Fruit fly (Drosophila melanogaster) whole organism, embryonic: ENCODE data around the gene Mob3.

Experiments used
- B-H2 ChIP-seq: fragments of 200-800 bp; sonication (Bioruptor generic); optimal IDR thresholded peaks from 2 replicates; lab custom pipeline; 2018; ENCODE audit warnings: missing biosample characterization, mild to moderate bottlenecking, missing genetic modification characterization
- Blimp-1 ChIP-seq: fragments of 200-800 bp; sonication (Bioruptor generic); optimal IDR thresholded peaks from 3 replicates; lab custom pipeline; 2018; ENCODE audit warnings: missing biosample characterization, missing genetic modification characterization, mild to moderate bottlenecking, moderate library complexity, missing genetic modification reagents
- CG1024 ChIP-seq: fragments of 200-800 bp; sonication (Bioruptor generic); IDR thresholded peaks from 2 replicates; pipeline ENCODE4 v1.3.6; 2022; ENCODE audit warnings: missing biosample characterization, missing genetic modification characterization
- CG10462 ChIP-seq: fragments of 200-800 bp; sonication (Bioruptor generic); optimal IDR thresholded peaks from 2 replicates; lab custom pipeline; 2016; ENCODE audit warnings: missing biosample characterization, missing genetic modification characterization
- CG11723 ChIP-seq: fragments of 200-800 bp; sonication (Bioruptor generic); optimal IDR thresholded peaks from 2 replicates; lab custom pipeline; 2017; ENCODE audit warnings: missing biosample characterization, mild to moderate bottlenecking, missing genetic modification characterization
- CG12071 ChIP-seq: fragments of 200-800 bp; sonication (Bioruptor generic); optimal IDR thresholded peaks from 3 replicates; lab custom pipeline; 2018; ENCODE audit warnings: missing biosample characterization, mild to moderate bottlenecking, missing genetic modification characterization
- CG1233 ChIP-seq: fragments of 200-800 bp; sonication (Bioruptor generic); optimal IDR thresholded peaks from 4 replicates; lab custom pipeline; 2018; ENCODE audit warnings: missing biosample characterization, mild to moderate bottlenecking, missing genetic modification characterization
- CG12769 ChIP-seq: fragments of 200-800 bp; sonication (Bioruptor generic); optimal IDR thresholded peaks from 2 replicates; lab custom pipeline; 2019; ENCODE audit warnings: missing biosample characterization, mild to moderate bottlenecking, missing genetic modification characterization, moderate library complexity
- CG13894 ChIP-seq: fragments of 200-800 bp; sonication (Bioruptor generic); optimal IDR thresholded peaks from 3 replicates; lab custom pipeline; 2018; ENCODE audit warnings: missing biosample characterization, mild to moderate bottlenecking, missing genetic modification characterization, moderate library complexity
- CG15073 ChIP-seq: fragments of 200-800 bp; sonication (Bioruptor generic); optimal IDR thresholded peaks from 2 replicates; lab custom pipeline; 2016; ENCODE audit warnings: missing biosample characterization, missing genetic modification characterization
- CG2199 ChIP-seq: fragments of 200-800 bp; sonication (Bioruptor generic); IDR thresholded peaks from 3 replicates; pipeline ENCODE4 v1.3.6; 2022; ENCODE audit warnings: missing biosample characterization, missing genetic modification characterization
- CG31224 ChIP-seq: fragments of 200-800 bp; sonication (Bioruptor generic); IDR thresholded peaks from 2 replicates; pipeline ENCODE4 v1.3.6; 2022; ENCODE audit warnings: missing biosample characterization, missing genetic modification characterization
- CG32767 ChIP-seq: fragments of 200-800 bp; sonication (Bioruptor generic); IDR thresholded peaks from 2 replicates; pipeline ENCODE4 v1.3.6; 2022; ENCODE audit warnings: missing biosample characterization, missing genetic modification characterization
- CG34224 ChIP-seq: fragments of 200-800 bp; sonication (Bioruptor generic); IDR thresholded peaks from 3 replicates; pipeline ENCODE4 v1.3.6; 2022; ENCODE audit warnings: missing biosample characterization, missing genetic modification characterization; ENCODE audit not compliant: partially characterized antibody
- CG34422 ChIP-seq: fragments of 200-800 bp; sonication (Bioruptor generic); IDR thresholded peaks from 3 replicates; pipeline ENCODE4 v1.3.6; 2022; ENCODE audit warnings: missing biosample characterization, missing genetic modification characterization
- CG4282 ChIP-seq: fragments of 200-800 bp; sonication (Bioruptor generic); optimal IDR thresholded peaks from 2 replicates; lab custom pipeline; 2016; ENCODE audit warnings: missing biosample characterization, missing genetic modification characterization
- CG43689 ChIP-seq: fragments of 200-800 bp; sonication (Bioruptor generic); IDR thresholded peaks from 2 replicates; pipeline ENCODE4 v1.3.6; 2022; ENCODE audit warnings: missing biosample characterization, missing genetic modification characterization
- CG5245 ChIP-seq: fragments of 200-800 bp; sonication (Bioruptor generic); optimal IDR thresholded peaks from 3 replicates; lab custom pipeline; 2016; ENCODE audit warnings: missing biosample characterization, missing genetic modification characterization
- CG6254 ChIP-seq: fragments of 200-800 bp; sonication (Bioruptor generic); optimal IDR thresholded peaks from 3 replicates; lab custom pipeline; 2017; ENCODE audit warnings: mild to moderate bottlenecking, missing biosample characterization, missing genetic modification reagents, missing genetic modification characterization
- CG7745 ChIP-seq: fragments of 200-800 bp; sonication (Bioruptor generic); optimal IDR thresholded peaks from 2 replicates; lab custom pipeline; 2018; ENCODE audit warnings: missing biosample characterization, mild to moderate bottlenecking, missing genetic modification characterization, moderate library complexity
- CG8388 ChIP-seq: fragments of 200-800 bp; sonication (Bioruptor generic); optimal IDR thresholded peaks from 2 replicates; lab custom pipeline; 2019; ENCODE audit warnings: missing biosample characterization, mild to moderate bottlenecking, missing genetic modification characterization, moderate library complexity
- D19B ChIP-seq: fragments of 200-800 bp; sonication (Bioruptor generic); optimal IDR thresholded peaks from 2 replicates; lab custom pipeline; 2017; ENCODE audit warnings: missing biosample characterization, mild to moderate bottlenecking, missing genetic modification characterization
- Dip2 ChIP-seq: fragments of 200-800 bp; sonication (Bioruptor generic); IDR thresholded peaks from 2 replicates; pipeline ENCODE4 v1.3.6; 2022; ENCODE audit warnings: missing biosample characterization, missing genetic modification characterization
- HmgZ ChIP-seq: fragments of 200-800 bp; sonication (Bioruptor generic); optimal IDR thresholded peaks from 2 replicates; lab custom pipeline; 2018; ENCODE audit warnings: missing biosample characterization, mild to moderate bottlenecking, missing genetic modification characterization
- Poxn ChIP-seq: fragments of 200-800 bp; sonication (Bioruptor generic); IDR thresholded peaks from 2 replicates; pipeline ENCODE4 v1.3.6; 2022; ENCODE audit warnings: missing biosample characterization, missing genetic modification characterization
- Side ChIP-seq: fragments of 200-800 bp; sonication (Bioruptor generic); optimal IDR thresholded peaks from 2 replicates; lab custom pipeline; 2016; ENCODE audit warnings: missing biosample characterization, missing genetic modification characterization
- Spps ChIP-seq: fragments of 200-800 bp; sonication (Bioruptor generic); optimal IDR thresholded peaks from 2 replicates; lab custom pipeline; 2018; ENCODE audit warnings: missing biosample characterization, mild to moderate bottlenecking, missing genetic modification characterization
- Sry-β ChIP-seq: fragments of 200-800 bp; sonication (Bioruptor generic); optimal IDR thresholded peaks from 2 replicates; lab custom pipeline; 2018; ENCODE audit warnings: missing biosample characterization, mild to moderate bottlenecking, missing genetic modification characterization, moderate library complexity
- Vsx1 ChIP-seq: fragments of 200-800 bp; sonication (Bioruptor generic); optimal IDR thresholded peaks from 2 replicates; lab custom pipeline; 2017; ENCODE audit warnings: missing biosample characterization, mild to moderate bottlenecking, missing genetic modification characterization, missing genetic modification reagents
- ap ChIP-seq: fragments of 200-800 bp; sonication (Bioruptor generic); IDR thresholded peaks from 2 replicates; pipeline ENCODE4 v1.3.6; 2022; ENCODE audit warnings: missing biosample characterization, missing genetic modification characterization
- ato ChIP-seq: fragments of 200-800 bp; sonication (Bioruptor generic); IDR thresholded peaks from 2 replicates; pipeline ENCODE4 v1.3.6; 2022; ENCODE audit warnings: missing biosample characterization, missing genetic modification characterization; ENCODE audit not compliant: partially characterized antibody
- az2 ChIP-seq: fragments of 200-800 bp; sonication (Bioruptor generic); optimal IDR thresholded peaks from 3 replicates; lab custom pipeline; 2016; ENCODE audit warnings: missing biosample characterization, missing genetic modification characterization
- cas ChIP-seq: fragments of 200-800 bp; sonication (Bioruptor generic); IDR thresholded peaks from 2 replicates; pipeline ENCODE4 v1.3.6; 2022; ENCODE audit warnings: missing biosample characterization, missing genetic modification characterization
- cato ChIP-seq: fragments of 200-800 bp; sonication (Bioruptor generic); optimal IDR thresholded peaks from 2 replicates; lab custom pipeline; 2016; ENCODE audit warnings: missing biosample characterization, missing genetic modification characterization, borderline replicate concordance
- chm ChIP-seq: fragments of 200-800 bp; sonication (Bioruptor generic); IDR thresholded peaks from 2 replicates; pipeline ENCODE4 v1.3.6; 2022; ENCODE audit warnings: missing biosample characterization, missing genetic modification characterization
- chn ChIP-seq: fragments of 200-800 bp; sonication (Bioruptor generic); optimal IDR thresholded peaks from 2 replicates; lab custom pipeline; 2016; ENCODE audit warnings: missing biosample characterization, missing genetic modification characterization
- crp ChIP-seq, 2 experiments: fragments of 200-800 bp; sonication (Bioruptor generic); optimal IDR thresholded peaks; 2 replicates in 1 of 2; 3 replicates in 1 of 2; lab custom pipeline; 2017; ENCODE audit warnings: missing biosample characterization in 2 of 2, missing genetic modification characterization in 2 of 2, mild to moderate bottlenecking in 1 of 2, moderate library complexity in 1 of 2
- grn ChIP-seq: fragments of 200-800 bp; sonication (Bioruptor generic); optimal IDR thresholded peaks from 3 replicates; lab custom pipeline; 2017; ENCODE audit warnings: missing biosample characterization, missing genetic modification characterization
- klu ChIP-seq: fragments of 200-800 bp; sonication (Bioruptor generic); IDR thresholded peaks from 2 replicates; pipeline ENCODE4 v1.3.6; 2022; ENCODE audit warnings: missing biosample characterization, missing genetic modification characterization
- lilli ChIP-seq: fragments of 200-800 bp; sonication (Bioruptor generic); optimal IDR thresholded peaks from 3 replicates; lab custom pipeline; 2016; ENCODE audit warnings: missing biosample characterization, missing genetic modification characterization
- lov ChIP-seq, 2 experiments: fragments of 200-800 bp in 1 of 2; fragments of >200 bp in 1 of 2; sonication (Bioruptor generic) in 1 of 2; IDR thresholded peaks in 1 of 2; optimal IDR thresholded peaks in 1 of 2; 2 replicates in 1 of 2; 3 replicates in 1 of 2; pipeline versions ENCODE4 v1.3.6 to Lab custom; 2017 to 2022; ENCODE audit warnings: missing biosample characterization in 1 of 2, missing genetic modification characterization in 1 of 2
- pum ChIP-seq: fragments of 200-800 bp; sonication (Bioruptor generic); optimal IDR thresholded peaks from 2 replicates; lab custom pipeline; 2016; ENCODE audit warnings: missing biosample characterization, missing genetic modification characterization
- sc ChIP-seq, 3 experiments: fragments of >200 bp in 2 of 3; fragments of 200-800 bp in 1 of 3; sonication (Bioruptor generic) in 1 of 3; optimal IDR thresholded peaks; 2 replicates in 2 of 3; 3 replicates in 1 of 3; lab custom pipeline; 2017; ENCODE audit warnings: mild to moderate bottlenecking in 1 of 3, missing biosample characterization in 1 of 3, missing genetic modification characterization in 1 of 3, missing genetic modification reagents in 1 of 3
- sd ChIP-seq: fragments of 200-800 bp; sonication (Bioruptor generic); optimal IDR thresholded peaks from 3 replicates; lab custom pipeline; 2018; ENCODE audit warnings: missing biosample characterization, mild to moderate bottlenecking, missing genetic modification characterization, moderate library complexity
- tin ChIP-seq: fragments of 200-800 bp; sonication (Bioruptor generic); optimal IDR thresholded peaks from 3 replicates; lab custom pipeline; 2016; ENCODE audit warnings: missing biosample characterization, missing genetic modification characterization
- trem ChIP-seq: fragments of 200-800 bp; optimal IDR thresholded peaks from 3 replicates; lab custom pipeline; 2019; ENCODE audit warnings: missing biosample characterization, mild to moderate bottlenecking, missing genetic modification characterization, moderate library complexity
- vvl ChIP-seq: fragments of 200-800 bp; sonication (Bioruptor generic); IDR thresholded peaks from 2 replicates; pipeline ENCODE4 v1.3.6; 2022; ENCODE audit warnings: missing biosample characterization, missing genetic modification characterization
- zf30C ChIP-seq: fragments of 200-800 bp; sonication (Bioruptor generic); optimal IDR thresholded peaks from 3 replicates; lab custom pipeline; 2018; ENCODE audit warnings: missing biosample characterization, mild to moderate bottlenecking, missing genetic modification characterization
- zfh1 ChIP-seq: fragments of 200-800 bp; sonication (Bioruptor generic); IDR thresholded peaks from 3 replicates; pipeline ENCODE4 v1.3.6; 2022; ENCODE audit warnings: missing biosample characterization, missing genetic modification characterization

Mob3 gene

dm6 chr2L:10226724-10227407 is 38.3 kb upstream of the Mob3 start, which contains the start of gene CG5708 (continued):
- no peak for TF ChIP-seq CG43689
- no peak for TF ChIP-seq cas
- no peak for TF ChIP-seq Blimp-1 (GFP tag; lab: Kevin White, UChicago)
- no peak for TF ChIP-seq CG4282 (GFP tag; lab: Kevin White, UChicago)
- no peak for TF ChIP-seq CG34422 (GFP tag; lab: Robert Waterston, UW)
- no peak for TF ChIP-seq chm
- TF ChIP-seq az2, result no peak
- no peak for TF ChIP-seq D19B
- no peak for TF ChIP-seq CG12071 (GFP tag; lab: Kevin White, UChicago)
- TF ChIP-seq CG13894, result no peak
- no peak for TF ChIP-seq CG8388 (GFP tag; lab: Kevin White, UChicago)
- no peak for TF ChIP-seq CG15073 (GFP tag; lab: Kevin White, UChicago)
- TF ChIP-seq Spps (tag; lab: Kevin White, UChicago), result no peak
- no peak for TF ChIP-seq ato (GFP tag; lab: Robert Waterston, UW)
- TF ChIP-seq CG10462 (GFP tag; lab: Kevin White, UChicago), result no peak
- no peak for TF ChIP-seq CG32767 (GFP tag; lab: Robert Waterston, UW)
- TF ChIP-seq cato (GFP tag; lab: Kevin White, UChicago), result no peak
- no peak for TF ChIP-seq CG31224
- no peak for TF ChIP-seq Poxn
- TF ChIP-seq CG12769 (tag; lab: Kevin White, UChicago), result no peak
- peak; percentile 30; the same call in 2 of the 3 replicates for TF ChIP-seq CG34224 (GFP tag; lab: Robert Waterston, UW)
- no peak for TF ChIP-seq lov (optimal IDR thresholded peaks at IDR 0.05; lab: Kevin White, UChicago)
- no peak for TF ChIP-seq lov (GFP tag; IDR thresholded peaks at IDR 0.05; lab: Robert Waterston, UW)
- no peak for TF ChIP-seq trem
- peak; percentile 42 for TF ChIP-seq HmgZ (tag; lab: Kevin White, UChicago)
- no peak for TF ChIP-seq Vsx1 (GFP tag; lab: Kevin White, UChicago)
- peak; percentile 92 for TF ChIP-seq Sry-β (GFP tag; lab: Kevin White, UChicago)
- TF ChIP-seq lilli (GFP tag; lab: Kevin White, UChicago), result peak; percentile 5
- TF ChIP-seq CG11723 (GFP tag; lab: Kevin White, UChicago), result peak; percentile 89
- no peak for TF ChIP-seq zfh1 (GFP tag; lab: Robert Waterston, UW)
- no peak for TF ChIP-seq ap
- TF ChIP-seq grn (GFP tag; lab: Kevin White, UChicago), result no peak
- TF ChIP-seq CG1024 (GFP tag; lab: Robert Waterston, UW), result peak; percentile 96
- no peak for TF ChIP-seq Side (GFP tag; lab: Kevin White, UChicago)
- TF ChIP-seq crp (GFP tag; optimal IDR thresholded peaks at IDR 0.05; lab: Kevin White, UChicago), result peak in 1 of 2 experiments; percentile 48
- TF ChIP-seq klu, result no peak
- TF ChIP-seq CG5245 (GFP tag; lab: Kevin White, UChicago), result no peak
- no peak for TF ChIP-seq CG7745 (tag; lab: Kevin White, UChicago)
- no peak for TF ChIP-seq tin
- peak; percentile 73 for TF ChIP-seq sd (tag; lab: Kevin White, UChicago)
- TF ChIP-seq zf30C (GFP tag; lab: Kevin White, UChicago), result no peak
- no peak for TF ChIP-seq pum
- TF ChIP-seq CG6254 (GFP tag; lab: Kevin White, UChicago), result peak; percentile 99
- no peak for TF ChIP-seq sc (optimal IDR thresholded peaks at IDR 0.05; lab: Kevin White, UChicago)
- TF ChIP-seq sc (GFP tag; optimal IDR thresholded peaks at IDR 0.05; lab: Kevin White, UChicago), result no peak
- no peak for TF ChIP-seq CG2199 (GFP tag; lab: Robert Waterston, UW)
- TF ChIP-seq chn (GFP tag; lab: Kevin White, UChicago), result no peak
- TF ChIP-seq CG1233 (GFP tag; lab: Kevin White, UChicago), result no peak
- TF ChIP-seq B-H2 (GFP tag; lab: Kevin White, UChicago), result peak; percentile 35
- TF ChIP-seq vvl (GFP tag; lab: Robert Waterston, UW), result 0 out of 2 replicates have a peak, but pooled peaks have one; percentile 42
- no peak for TF ChIP-seq Dip2 (GFP tag; lab: Robert Waterston, UW)
